Worm (Caenorhabditis elegans) whole organism, L4/young adult: ENCODE results near the gene aly-3.
"Not testable (repeated sequence)": the region's sequence is repeated elsewhere in the genome, so short reads cannot be mapped to it uniquely, and the experiment has no call there.

Source experiments
- W03F9.2 ChIP-seq: fragments of 150-350 bp; optimal IDR thresholded peaks from 2 replicates; lab custom pipeline; 2014; ENCODE audit warnings: missing biosample characterization, missing genetic modification characterization
- dao-5 ChIP-seq: sonication (generic microtip); optimal IDR thresholded peaks from 2 replicates; lab custom pipeline; 2016; ENCODE audit warnings: missing genotype, missing genetic modification characterization, moderate library complexity, missing compliant biosample characterization
- him-1 ChIP-seq: sonication (generic microtip); optimal IDR thresholded peaks from 2 replicates; lab custom pipeline; 2016; ENCODE audit warnings: missing genotype, missing genetic modification reagents, missing genetic modification characterization, missing compliant biosample characterization

aly-3 gene

ce11 chrIV:12127838-12128237, 4.8 kb downstream of the aly-3 start:
- no peak for TF ChIP-seq W03F9.2 (tag; lab: Kevin White, UChicago)
- no peak for TF ChIP-seq dao-5 (tag; lab: Kevin White, UChicago)
- no peak for TF ChIP-seq him-1 (tag; lab: Kevin White, UChicago)

- TF ChIP-seq him-1 (tag; lab: Kevin White, UChicago) = no peak
- no peak for TF ChIP-seq W03F9.2 (tag; lab: Kevin White, UChicago)
- TF ChIP-seq dao-5 (tag; lab: Kevin White, UChicago) = no peak
These were observed 5.6 kb downstream of the aly-3 start for ce11 chrIV:12128708-12129107.

ce11 chrIV:12129204-12129603, 6.1 kb downstream of the aly-3 start, which contains the start of gene lin-24:
Gene lin-24, plus strand, starts transcription at chrIV:12129504.
- no peak for TF ChIP-seq him-1 (tag; lab: Kevin White, UChicago)
- TF ChIP-seq W03F9.2 (tag; lab: Kevin White, UChicago) = no peak
- no peak for TF ChIP-seq dao-5 (tag; lab: Kevin White, UChicago)

ce11 chrIV:12131308-12132072, 8.4 kb downstream of the aly-3 start:
- TF ChIP-seq W03F9.2 (tag; lab: Kevin White, UChicago) (no peak), him-1 (tag; lab: Kevin White, UChicago) (no peak), dao-5 (tag; lab: Kevin White, UChicago) (no peak)

- TF ChIP-seq him-1 (tag; lab: Kevin White, UChicago) (no peak), dao-5 (tag; lab: Kevin White, UChicago) (no peak), W03F9.2 (tag; lab: Kevin White, UChicago) (no peak)
These were observed 10.7 kb downstream of the aly-3 start for ce11 chrIV:12133776-12134175.

- TF ChIP-seq him-1 (tag; lab: Kevin White, UChicago) (no peak), dao-5 (tag; lab: Kevin White, UChicago) (no peak), W03F9.2 (tag; lab: Kevin White, UChicago) (no peak)
These were observed 11.9 kb downstream of the aly-3 start for ce11 chrIV:12134991-12135390.

- not testable (repeated sequence) for TF ChIP-seq W03F9.2, him-1, dao-5 (tag; lab: Kevin White, UChicago)
These were observed 15.0 kb downstream of the aly-3 start, which contains the start of gene B0001.4 for ce11 chrIV:12138093-12138492. Gene B0001.4, minus strand, starts transcription at chrIV:12138193.

ce11 chrIV:12140959-12141358, 17.9 kb downstream of the aly-3 start, which contains the start of gene B0001.8:
Gene B0001.8, minus strand, starts transcription at chrIV:12141059.
- no peak for TF ChIP-seq dao-5 (tag; lab: Kevin White, UChicago)
- no peak for TF ChIP-seq him-1 (tag; lab: Kevin White, UChicago)
- no peak for TF ChIP-seq W03F9.2 (tag; lab: Kevin White, UChicago)

- TF ChIP-seq him-1 (tag; lab: Kevin White, UChicago) (no peak), W03F9.2 (tag; lab: Kevin White, UChicago) (no peak), dao-5 (tag; lab: Kevin White, UChicago) (no peak)
These were observed 20.1 kb downstream of the aly-3 start, which contains the start of gene B0001.5 for ce11 chrIV:12143231-12143630. Gene B0001.5, minus strand, starts transcription at chrIV:12143331.

ce11 chrIV:12145681-12146080, 22.6 kb downstream of the aly-3 start, which contains the start of gene B0001.3:
Gene B0001.3, minus strand, starts transcription at chrIV:12145735.
- TF ChIP-seq dao-5 (tag; lab: Kevin White, UChicago) (no peak), W03F9.2 (tag; lab: Kevin White, UChicago) (no peak), him-1 (tag; lab: Kevin White, UChicago) (no peak)

ce11 chrIV:12149609-12150008, 26.5 kb downstream of the aly-3 start:
- TF ChIP-seq him-1 (tag; lab: Kevin White, UChicago) (no peak), W03F9.2 (tag; lab: Kevin White, UChicago) (no peak), dao-5 (tag; lab: Kevin White, UChicago) (no peak)

- TF ChIP-seq W03F9.2 (tag; lab: Kevin White, UChicago) (no peak), dao-5 (tag; lab: Kevin White, UChicago) (no peak), him-1 (tag; lab: Kevin White, UChicago) (no peak)
These were observed 27.8 kb downstream of the aly-3 start, which contains the start of gene B0001.2 for ce11 chrIV:12150877-12151276. Gene B0001.2, minus strand, starts transcription at chrIV:12150977.

ce11 chrIV:12154195-12154677, 31.2 kb downstream of the aly-3 start, which contains the start of gene B0001.7:
Gene B0001.7, minus strand, starts transcription at chrIV:12154245.
- TF ChIP-seq W03F9.2 (tag; lab: Kevin White, UChicago) (no peak), him-1 (tag; lab: Kevin White, UChicago) (no peak), dao-5 (tag; lab: Kevin White, UChicago) (no peak)
